Fruit fly (Drosophila melanogaster) whole organism, embryonic: ENCODE measurements around the gene nudC.
A peak's percentile ranks its signal among the peaks of the same experiment; 100 is the strongest.

Experiments
- Awh ChIP-seq: fragments of 200-800 bp; sonication (Bioruptor generic); IDR thresholded peaks from 2 replicates; pipeline ENCODE4, ENCODE4 v1.3.6; 2022; ENCODE audit warnings: missing biosample characterization, missing genetic modification characterization
- Bteb2 ChIP-seq: fragments of 200-800 bp; sonication (Bioruptor generic); optimal IDR thresholded peaks from 2 replicates; lab custom pipeline; 2016; ENCODE audit warnings: missing biosample characterization, missing genetic modification characterization
- CG10267 ChIP-seq: fragments of 200-800 bp; sonication (Bioruptor generic); optimal IDR thresholded peaks from 2 replicates; lab custom pipeline; 2018; ENCODE audit warnings: missing biosample characterization, mild to moderate bottlenecking, missing genetic modification characterization, moderate library complexity
- CG10366 ChIP-seq: fragments of 200-800 bp; sonication (Bioruptor generic); IDR thresholded peaks from 2 replicates; pipeline ENCODE4 v1.3.6; 2022; ENCODE audit warnings: missing biosample characterization, missing genetic modification characterization
- CG12391 ChIP-seq: fragments of 200-800 bp; sonication (Bioruptor generic); optimal IDR thresholded peaks from 3 replicates; lab custom pipeline; 2018; ENCODE audit warnings: missing biosample characterization, mild to moderate bottlenecking, missing genetic modification characterization, moderate library complexity
- CG13296 ChIP-seq: fragments of 200-800 bp; sonication (Bioruptor generic); optimal IDR thresholded peaks from 3 replicates; lab custom pipeline; 2018; ENCODE audit warnings: missing biosample characterization, mild to moderate bottlenecking, missing genetic modification characterization
- CG14860 ChIP-seq: fragments of 200-800 bp; sonication (Bioruptor generic); IDR thresholded peaks from 3 replicates; pipeline ENCODE4 v1.3.6; 2022; ENCODE audit warnings: missing biosample characterization, missing genetic modification characterization; ENCODE audit not compliant: partially characterized antibody
- CG14965 ChIP-seq: fragments of 200-800 bp; sonication (Bioruptor generic); optimal IDR thresholded peaks from 2 replicates; lab custom pipeline; 2016; ENCODE audit warnings: missing biosample characterization, missing genetic modification characterization, borderline replicate concordance
- CG15073 ChIP-seq: fragments of 200-800 bp; sonication (Bioruptor generic); optimal IDR thresholded peaks from 2 replicates; lab custom pipeline; 2016; ENCODE audit warnings: missing biosample characterization, missing genetic modification characterization
- CG15269 ChIP-seq: fragments of 200-800 bp; sonication (Bioruptor generic); optimal IDR thresholded peaks from 2 replicates; lab custom pipeline; 2018; ENCODE audit warnings: missing biosample characterization, mild to moderate bottlenecking, missing genetic modification characterization, moderate library complexity
- CG2129 ChIP-seq: fragments of 200-800 bp; sonication (Bioruptor generic); IDR thresholded peaks from 2 replicates; pipeline ENCODE4 v1.3.6; 2022; ENCODE audit warnings: missing biosample characterization, missing genetic modification characterization; ENCODE audit not compliant: partially characterized antibody
- CG30020 ChIP-seq: fragments of 200-800 bp; optimal IDR thresholded peaks from 2 replicates; lab custom pipeline; 2019; ENCODE audit warnings: missing biosample characterization, mild to moderate bottlenecking, missing genetic modification characterization, moderate library complexity
- CG3407 ChIP-seq: fragments of 200-800 bp; sonication (Bioruptor generic); optimal IDR thresholded peaks from 2 replicates; lab custom pipeline; 2018; ENCODE audit warnings: missing biosample characterization, mild to moderate bottlenecking, missing genetic modification characterization
- CG6765 ChIP-seq: fragments of 200-800 bp; sonication (Bioruptor generic); optimal IDR thresholded peaks from 3 replicates; lab custom pipeline; 2017; ENCODE audit warnings: missing biosample characterization, mild to moderate bottlenecking, missing genetic modification characterization
- CG8388 ChIP-seq: fragments of 200-800 bp; sonication (Bioruptor generic); optimal IDR thresholded peaks from 2 replicates; lab custom pipeline; 2019; ENCODE audit warnings: missing biosample characterization, mild to moderate bottlenecking, missing genetic modification characterization, moderate library complexity
- Deaf1 ChIP-seq: fragments of 200-800 bp; optimal IDR thresholded peaks from 3 replicates; lab custom pipeline; 2019; ENCODE audit warnings: missing biosample characterization, mild to moderate bottlenecking, missing genetic modification characterization, moderate library complexity
- Elba2 ChIP-seq: fragments of 200-800 bp; sonication (Bioruptor generic); optimal IDR thresholded peaks from 3 replicates; lab custom pipeline; 2016; ENCODE audit warnings: missing biosample characterization, missing genetic modification characterization
- Hey ChIP-seq: fragments of 200-800 bp; sonication (Bioruptor generic); optimal IDR thresholded peaks from 3 replicates; lab custom pipeline; 2018; ENCODE audit warnings: missing biosample characterization, mild to moderate bottlenecking, missing genetic modification characterization
- Hr51 ChIP-seq, 2 experiments: fragments of 200-800 bp; sonication (Bioruptor generic); optimal IDR thresholded peaks; 2 replicates in 1 of 2; 3 replicates in 1 of 2; lab custom pipeline; 2016 to 2018; ENCODE audit warnings: missing biosample characterization in 2 of 2, missing genetic modification characterization in 2 of 2, mild to moderate bottlenecking in 1 of 2, moderate library complexity in 1 of 2
- NC2α ChIP-seq: fragments of 200-800 bp; sonication (Bioruptor generic); optimal IDR thresholded peaks from 2 replicates; lab custom pipeline; 2016; ENCODE audit warnings: missing biosample characterization, missing genetic modification characterization
- Nf-YB ChIP-seq: fragments of 200-800 bp; sonication (Bioruptor generic); optimal IDR thresholded peaks from 3 replicates; lab custom pipeline; 2019; ENCODE audit warnings: missing biosample characterization, mild to moderate bottlenecking, missing genetic modification characterization, moderate library complexity
- Pdp1 ChIP-seq, 2 experiments: fragments of 200-800 bp; sonication (Bioruptor generic); optimal IDR thresholded peaks; 3 replicates each; lab custom pipeline; 2016; ENCODE audit warnings: missing biosample characterization in 2 of 2, missing genetic modification characterization in 2 of 2, mild to moderate bottlenecking in 1 of 2, moderate library complexity in 1 of 2
- Xrp1 ChIP-seq: fragments of 200-800 bp; sonication (Bioruptor generic); IDR thresholded peaks from 2 replicates; pipeline ENCODE4 v1.3.6; 2022; ENCODE audit warnings: missing biosample characterization, missing genetic modification characterization
- az2 ChIP-seq: fragments of 200-800 bp; sonication (Bioruptor generic); optimal IDR thresholded peaks from 3 replicates; lab custom pipeline; 2016; ENCODE audit warnings: missing biosample characterization, missing genetic modification characterization
- bab2 ChIP-seq: fragments of 200-800 bp; sonication (Bioruptor generic); optimal IDR thresholded peaks from 2 replicates; lab custom pipeline; 2016; ENCODE audit warnings: missing biosample characterization, missing genetic modification characterization
- bcd ChIP-seq: fragments of 200-800 bp; sonication (Bioruptor generic); optimal IDR thresholded peaks from 2 replicates; lab custom pipeline; 2017; ENCODE audit warnings: missing biosample characterization, mild to moderate bottlenecking, missing genetic modification characterization
- chif ChIP-seq, 2 experiments: fragments of 200-800 bp; sonication (Bioruptor generic); optimal IDR thresholded peaks; 3 replicates each; lab custom pipeline; 2016; ENCODE audit warnings: missing biosample characterization in 2 of 2, missing genetic modification characterization in 2 of 2
- chm ChIP-seq: fragments of 200-800 bp; sonication (Bioruptor generic); IDR thresholded peaks from 2 replicates; pipeline ENCODE4 v1.3.6; 2022; ENCODE audit warnings: missing biosample characterization, missing genetic modification characterization
- ci ChIP-seq: fragments of 200-800 bp; sonication (Bioruptor generic); IDR thresholded peaks from 3 replicates; pipeline ENCODE4 v1.3.6; 2022; ENCODE audit warnings: missing biosample characterization, missing genetic modification characterization
- dmrt11E ChIP-seq: fragments of 200-800 bp; sonication (Bioruptor generic); optimal IDR thresholded peaks from 3 replicates; lab custom pipeline; 2018; ENCODE audit warnings: missing biosample characterization, mild to moderate bottlenecking, missing genetic modification characterization, moderate library complexity
- dpn ChIP-seq, 2 experiments: fragments of 200-800 bp; sonication (Bioruptor generic); optimal IDR thresholded peaks; 3 replicates each; lab custom pipeline; 2016; ENCODE audit warnings: missing biosample characterization in 2 of 2, missing genetic modification characterization in 2 of 2
- ewg ChIP-seq: fragments of 200-800 bp; sonication (Bioruptor generic); optimal IDR thresholded peaks from 3 replicates; lab custom pipeline; 2017; ENCODE audit warnings: mild to moderate bottlenecking, missing biosample characterization, missing genetic modification reagents, missing genetic modification characterization
- fd96Cb ChIP-seq: fragments of 200-800 bp; sonication (Bioruptor generic); optimal IDR thresholded peaks from 2 replicates; lab custom pipeline; 2018; ENCODE audit warnings: missing biosample characterization, mild to moderate bottlenecking, missing genetic modification characterization, moderate library complexity
- jumu ChIP-seq: fragments of 200-800 bp; sonication (Bioruptor generic); optimal IDR thresholded peaks from 3 replicates; lab custom pipeline; 2016; ENCODE audit warnings: missing biosample characterization, missing genetic modification characterization
- oc ChIP-seq: fragments of 200-800 bp; sonication (Bioruptor generic); optimal IDR thresholded peaks from 2 replicates; lab custom pipeline; 2018; ENCODE audit warnings: missing biosample characterization, mild to moderate bottlenecking, missing genetic modification characterization, moderate library complexity
- pb ChIP-seq: fragments of 200-800 bp; sonication (Bioruptor generic); optimal IDR thresholded peaks from 3 replicates; lab custom pipeline; 2016; ENCODE audit warnings: missing biosample characterization, missing genetic modification characterization
- pnt ChIP-seq: fragments of 200-800 bp; sonication (Bioruptor generic); optimal IDR thresholded peaks from 3 replicates; lab custom pipeline; 2016; ENCODE audit warnings: missing biosample characterization, missing genetic modification characterization
- pros ChIP-seq: fragments of 200-800 bp; sonication (Bioruptor generic); optimal IDR thresholded peaks from 3 replicates; lab custom pipeline; 2019; ENCODE audit warnings: missing biosample characterization, mild to moderate bottlenecking, missing genetic modification characterization, moderate library complexity
- seq ChIP-seq: fragments of 200-800 bp; sonication (Bioruptor generic); IDR thresholded peaks from 2 replicates; pipeline ENCODE4 v1.3.6; 2022; ENCODE audit warnings: missing biosample characterization, missing genetic modification characterization
- shn ChIP-seq: fragments of 200-800 bp; sonication (Bioruptor generic); optimal IDR thresholded peaks from 3 replicates; lab custom pipeline; 2016; ENCODE audit warnings: missing biosample characterization, missing genetic modification characterization
- tup ChIP-seq: fragments of 200-800 bp; sonication (Bioruptor generic); optimal IDR thresholded peaks from 2 replicates; lab custom pipeline; 2016; ENCODE audit warnings: missing biosample characterization, mild to moderate bottlenecking, missing genetic modification characterization, moderate library complexity
- tx ChIP-seq: fragments of 200-800 bp; sonication (Bioruptor generic); optimal IDR thresholded peaks from 2 replicates; lab custom pipeline; 2016; ENCODE audit warnings: missing biosample characterization, missing genetic modification characterization
- unpg ChIP-seq: fragments of 200-800 bp; sonication (Bioruptor generic); optimal IDR thresholded peaks from 3 replicates; lab custom pipeline; 2018; ENCODE audit warnings: missing biosample characterization, mild to moderate bottlenecking, missing genetic modification characterization, moderate library complexity
- vfl ChIP-seq: fragments of 200-800 bp; sonication (Bioruptor generic); optimal IDR thresholded peaks from 2 replicates; lab custom pipeline; 2016; ENCODE audit warnings: missing biosample characterization, missing genetic modification characterization

The nudC gene

DNA sequence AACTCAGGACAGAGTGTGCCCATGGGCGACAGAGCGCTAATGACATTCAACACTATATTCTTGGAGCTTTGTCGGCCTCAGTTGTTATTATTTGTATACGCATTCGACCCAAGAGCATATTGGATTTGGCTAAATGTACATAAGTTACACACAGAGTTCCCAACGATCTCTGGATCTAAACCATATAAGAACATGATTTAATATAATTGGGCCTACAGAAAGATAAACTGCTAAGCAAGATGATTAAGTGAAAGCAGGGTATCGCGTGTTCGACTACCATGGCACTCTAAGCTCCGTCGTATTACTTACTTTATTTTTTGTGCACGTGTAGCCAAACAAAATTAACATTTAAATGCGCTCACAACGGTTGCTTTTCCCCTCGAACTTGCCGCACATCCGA lies 44.5 kb upstream of the nudC start (continued):
- TF ChIP-seq az2 (GFP tag; lab: Kevin White, UChicago): peak; percentile 64
- TF ChIP-seq tx (GFP tag; lab: Kevin White, UChicago): peak; percentile 3
- peak in 1 of 2 experiments; percentile 11 for TF ChIP-seq Hr51 (GFP tag; optimal IDR thresholded peaks at IDR 0.05; lab: Kevin White, UChicago)
- peak; percentile 30 for TF ChIP-seq jumu (GFP tag; lab: Kevin White, UChicago)
- TF ChIP-seq Hey: peak; percentile 8
- no peak for TF ChIP-seq pros (GFP tag; lab: Kevin White, UChicago)
- TF ChIP-seq NC2α: peak; percentile 7
- TF ChIP-seq oc: peak; percentile 51
- peak; percentile 14 for TF ChIP-seq CG10267
- TF ChIP-seq CG6765: no peak
- peak; percentile 21 for TF ChIP-seq bab2 (GFP tag; lab: Kevin White, UChicago)
- peak; percentile 27 for TF ChIP-seq pnt
- peak; percentile 55 for TF ChIP-seq dmrt11E (tag; lab: Kevin White, UChicago)
- peak; percentile 46 for TF ChIP-seq unpg (GFP tag; lab: Kevin White, UChicago)
- TF ChIP-seq ewg (GFP tag; lab: Kevin White, UChicago): peak; percentile 36
- TF ChIP-seq chif (GFP tag; optimal IDR thresholded peaks at IDR 0.05; lab: Kevin White, UChicago): peak; percentile 38 to 62
- TF ChIP-seq CG3407 (GFP tag; lab: Kevin White, UChicago): no peak
- 0 out of 3 replicates have a peak, but pooled peaks have one; percentile 45 for TF ChIP-seq ci (GFP tag; lab: Robert Waterston, UW)
- peak; percentile 34 for TF ChIP-seq CG8388 (GFP tag; lab: Kevin White, UChicago)
- peak; percentile 44 for TF ChIP-seq fd96Cb
- TF ChIP-seq Nf-YB (GFP tag; lab: Kevin White, UChicago): no peak
- no peak for TF ChIP-seq CG30020 (tag; lab: Kevin White, UChicago)
- peak in 1 of 2 experiments; percentile 40 for TF ChIP-seq Pdp1 (GFP tag; optimal IDR thresholded peaks at IDR 0.05; lab: Kevin White, UChicago)
- peak; percentile 47; the same call in 1 of the 2 replicates for TF ChIP-seq Xrp1
- TF ChIP-seq Bteb2 (GFP tag; lab: Kevin White, UChicago): peak; percentile 8
- TF ChIP-seq CG12391 (tag; lab: Kevin White, UChicago): peak; percentile 47
- TF ChIP-seq CG10366 (GFP tag; lab: Robert Waterston, UW): peak; percentile 16; the same call in 1 of the 2 replicates
- no peak for TF ChIP-seq CG2129 (GFP tag; lab: Robert Waterston, UW)
- no peak for TF ChIP-seq vfl (GFP tag; lab: Kevin White, UChicago)
- no peak for TF ChIP-seq CG13296 (GFP tag; lab: Kevin White, UChicago)
- peak; percentile 32 for TF ChIP-seq CG15269 (tag; lab: Kevin White, UChicago)
- TF ChIP-seq tup: no peak
- TF ChIP-seq dpn (GFP tag; optimal IDR thresholded peaks at IDR 0.05; lab: Kevin White, UChicago): peak in 1 of 2 experiments; percentile 32
- no peak for TF ChIP-seq CG14965 (GFP tag; lab: Kevin White, UChicago)
- TF ChIP-seq Awh: no peak
- no peak for TF ChIP-seq Deaf1
- no peak for TF ChIP-seq CG15073
- no peak for TF ChIP-seq shn (GFP tag; lab: Kevin White, UChicago)
- no peak for TF ChIP-seq seq (GFP tag; lab: Robert Waterston, UW)
- peak; percentile 48; the same call in 1 of the 2 replicates for TF ChIP-seq chm
- peak; percentile 9 for TF ChIP-seq bcd (GFP tag; lab: Kevin White, UChicago)
- TF ChIP-seq Elba2 (GFP tag; lab: Kevin White, UChicago): no peak
- no peak for TF ChIP-seq CG14860 (GFP tag; lab: Robert Waterston, UW)
- TF ChIP-seq pb: peak; percentile 14
- TF ChIP-seq, all 482 proteins: peak for 113
